Fruit fly (Drosophila melanogaster) whole organism, embryonic: Measurements from ENCODE around the gene CG6689.

Experiments used
- Atf-2 ChIP-seq: fragments of 200-800 bp; sonication (Bioruptor generic); optimal IDR thresholded peaks from 2 replicates; lab custom pipeline; 2016; ENCODE audit warnings: missing biosample characterization, missing genetic modification characterization
- BEAF-32 ChIP-seq: fragments of 200-800 bp; sonication (Bioruptor generic); optimal IDR thresholded peaks from 3 replicates; lab custom pipeline; 2017; ENCODE audit warnings: missing biosample characterization, missing genetic modification characterization, mild to moderate bottlenecking, moderate library complexity, missing genetic modification reagents
- CG11456 ChIP-seq: fragments of 200-800 bp; sonication (Bioruptor generic); IDR thresholded peaks from 3 replicates; pipeline ENCODE4 v1.3.6; 2022; ENCODE audit warnings: missing biosample characterization, missing genetic modification characterization
- CG12219 ChIP-seq: fragments of 200-800 bp; sonication (Bioruptor generic); optimal IDR thresholded peaks from 3 replicates; lab custom pipeline; 2018; ENCODE audit warnings: missing biosample characterization, mild to moderate bottlenecking, missing genetic modification characterization
- CG12769 ChIP-seq: fragments of 200-800 bp; sonication (Bioruptor generic); optimal IDR thresholded peaks from 2 replicates; lab custom pipeline; 2019; ENCODE audit warnings: missing biosample characterization, mild to moderate bottlenecking, missing genetic modification characterization, moderate library complexity
- CG15269 ChIP-seq: fragments of 200-800 bp; sonication (Bioruptor generic); optimal IDR thresholded peaks from 2 replicates; lab custom pipeline; 2018; ENCODE audit warnings: missing biosample characterization, mild to moderate bottlenecking, missing genetic modification characterization, moderate library complexity
- CG1603 ChIP-seq: fragments of 200-800 bp; sonication (Bioruptor generic); optimal IDR thresholded peaks from 2 replicates; lab custom pipeline; 2019; ENCODE audit warnings: missing biosample characterization, mild to moderate bottlenecking, missing genetic modification characterization, moderate library complexity
- CG16813 ChIP-seq: fragments of 200-800 bp; sonication (Bioruptor generic); IDR thresholded peaks from 3 replicates; pipeline ENCODE4 v1.3.6; 2022; ENCODE audit warnings: missing biosample characterization, missing genetic modification characterization; ENCODE audit not compliant: partially characterized antibody
- CG16815 ChIP-seq: fragments of 200-800 bp; sonication (Bioruptor generic); optimal IDR thresholded peaks from 3 replicates; lab custom pipeline; 2017; ENCODE audit warnings: missing biosample characterization, mild to moderate bottlenecking, missing genetic modification characterization
- CG18262 ChIP-seq: fragments of 200-800 bp; optimal IDR thresholded peaks from 3 replicates; lab custom pipeline; 2019; ENCODE audit warnings: missing biosample characterization, mild to moderate bottlenecking, missing genetic modification characterization, moderate library complexity
- CG30020 ChIP-seq: fragments of 200-800 bp; optimal IDR thresholded peaks from 2 replicates; lab custom pipeline; 2019; ENCODE audit warnings: missing biosample characterization, mild to moderate bottlenecking, missing genetic modification characterization, moderate library complexity
- CG32532 ChIP-seq: fragments of 200-800 bp; sonication (Bioruptor generic); IDR thresholded peaks from 2 replicates; pipeline ENCODE4 v1.3.6; 2022; ENCODE audit warnings: missing biosample characterization, missing genetic modification characterization
- CG3838 ChIP-seq: fragments of 200-800 bp; sonication (Bioruptor generic); optimal IDR thresholded peaks from 3 replicates; lab custom pipeline; 2016; ENCODE audit warnings: missing biosample characterization, missing genetic modification characterization
- CG4707 ChIP-seq: fragments of 200-800 bp; sonication (Bioruptor generic); optimal IDR thresholded peaks from 2 replicates; lab custom pipeline; 2018; ENCODE audit warnings: missing biosample characterization, mild to moderate bottlenecking, missing genetic modification characterization, moderate library complexity
- CG6683 ChIP-seq: fragments of 200-800 bp; sonication (Bioruptor generic); optimal IDR thresholded peaks from 2 replicates; lab custom pipeline; 2017; ENCODE audit warnings: missing biosample characterization, mild to moderate bottlenecking, missing genetic modification characterization, missing genetic modification reagents
- CG7372 ChIP-seq: fragments of 200-800 bp; sonication (Bioruptor generic); IDR thresholded peaks from 2 replicates; pipeline ENCODE4 v1.3.6; 2022; ENCODE audit warnings: missing biosample characterization, missing genetic modification characterization
- CG8089 ChIP-seq: fragments of 200-800 bp; sonication (Bioruptor generic); optimal IDR thresholded peaks from 3 replicates; lab custom pipeline; 2016; ENCODE audit warnings: missing biosample characterization, missing genetic modification characterization
- CG8281 ChIP-seq: fragments of 200-800 bp; sonication (Bioruptor generic); optimal IDR thresholded peaks from 2 replicates; lab custom pipeline; 2018; ENCODE audit warnings: missing biosample characterization, mild to moderate bottlenecking, missing genetic modification characterization, moderate library complexity
- CG9437 ChIP-seq: fragments of 200-800 bp; sonication (Bioruptor generic); optimal IDR thresholded peaks from 2 replicates; lab custom pipeline; 2018; ENCODE audit warnings: missing biosample characterization, mild to moderate bottlenecking, missing genetic modification characterization
- CHES-1-like ChIP-seq: fragments of 200-800 bp; sonication (Bioruptor generic); optimal IDR thresholded peaks from 2 replicates; lab custom pipeline; 2016; ENCODE audit warnings: missing biosample characterization, missing genetic modification characterization
- CrebB ChIP-seq: fragments of 200-800 bp; sonication (Bioruptor generic); optimal IDR thresholded peaks from 3 replicates; lab custom pipeline; 2018; ENCODE audit warnings: missing biosample characterization, mild to moderate bottlenecking, missing genetic modification characterization
- Dbx ChIP-seq: fragments of 200-800 bp; sonication (Bioruptor generic); IDR thresholded peaks from 3 replicates; pipeline ENCODE4 v1.3.6; 2022; ENCODE audit warnings: missing biosample characterization, missing genetic modification characterization
- Drgx ChIP-seq: fragments of 200-800 bp; sonication (Bioruptor generic); IDR thresholded peaks from 2 replicates; pipeline ENCODE4 v1.3.6; 2022; ENCODE audit warnings: missing biosample characterization, missing genetic modification characterization
- Elba2 ChIP-seq: fragments of 200-800 bp; sonication (Bioruptor generic); optimal IDR thresholded peaks from 3 replicates; lab custom pipeline; 2016; ENCODE audit warnings: missing biosample characterization, missing genetic modification characterization
- Fer3 ChIP-seq: fragments of 200-800 bp; sonication (Bioruptor generic); optimal IDR thresholded peaks from 2 replicates; lab custom pipeline; 2018; ENCODE audit warnings: missing biosample characterization, mild to moderate bottlenecking, missing genetic modification characterization, moderate library complexity
- H15 ChIP-seq: fragments of 200-800 bp; sonication (Bioruptor generic); IDR thresholded peaks from 3 replicates; pipeline ENCODE4 v1.3.6; 2022; ENCODE audit warnings: missing biosample characterization, missing genetic modification characterization
- HmgZ ChIP-seq: fragments of 200-800 bp; sonication (Bioruptor generic); optimal IDR thresholded peaks from 2 replicates; lab custom pipeline; 2018; ENCODE audit warnings: missing biosample characterization, mild to moderate bottlenecking, missing genetic modification characterization
- Hr39 ChIP-seq: fragments of >200 bp; optimal IDR thresholded peaks from 2 replicates; lab custom pipeline; 2017
- Hsf ChIP-seq: fragments of 200-800 bp; sonication (Bioruptor generic); optimal IDR thresholded peaks from 3 replicates; lab custom pipeline; 2016; ENCODE audit warnings: missing biosample characterization, missing genetic modification characterization
- MESR4 ChIP-seq: fragments of 200-800 bp; sonication (Bioruptor generic); optimal IDR thresholded peaks from 2 replicates; lab custom pipeline; 2018; ENCODE audit warnings: missing biosample characterization, mild to moderate bottlenecking, missing genetic modification characterization, moderate library complexity
- Oaz ChIP-seq: fragments of 200-800 bp; sonication (Bioruptor generic); IDR thresholded peaks from 2 replicates; pipeline ENCODE4 v1.3.6; 2022; ENCODE audit warnings: missing biosample characterization, missing genetic modification characterization
- amos ChIP-seq: fragments of 200-800 bp; sonication (Bioruptor generic); IDR thresholded peaks from 2 replicates; pipeline ENCODE4 v1.3.6; 2022; ENCODE audit warnings: missing biosample characterization, missing genetic modification characterization; ENCODE audit not compliant: partially characterized antibody
- cas ChIP-seq: fragments of 200-800 bp; sonication (Bioruptor generic); IDR thresholded peaks from 2 replicates; pipeline ENCODE4 v1.3.6; 2022; ENCODE audit warnings: missing biosample characterization, missing genetic modification characterization
- dysf ChIP-seq: fragments of 200-800 bp; sonication (Bioruptor generic); IDR thresholded peaks from 3 replicates; pipeline ENCODE4 v1.3.6; 2022; ENCODE audit warnings: missing biosample characterization, missing genetic modification characterization
- ewg ChIP-seq: fragments of 200-800 bp; sonication (Bioruptor generic); optimal IDR thresholded peaks from 3 replicates; lab custom pipeline; 2017; ENCODE audit warnings: mild to moderate bottlenecking, missing biosample characterization, missing genetic modification reagents, missing genetic modification characterization
- exex ChIP-seq: fragments of 200-800 bp; sonication (Bioruptor generic); optimal IDR thresholded peaks from 4 replicates; lab custom pipeline; 2018; ENCODE audit warnings: missing biosample characterization, mild to moderate bottlenecking, missing genetic modification characterization, moderate library complexity
- fd3F ChIP-seq: fragments of 200-800 bp; sonication (Bioruptor generic); optimal IDR thresholded peaks from 2 replicates; lab custom pipeline; 2018; ENCODE audit warnings: missing biosample characterization, mild to moderate bottlenecking, missing genetic modification characterization, moderate library complexity
- gcm ChIP-seq: fragments of 200-800 bp; sonication (Bioruptor generic); optimal IDR thresholded peaks from 2 replicates; lab custom pipeline; 2019; ENCODE audit warnings: missing biosample characterization, mild to moderate bottlenecking, missing genetic modification characterization, moderate library complexity
- lbe ChIP-seq: fragments of 200-800 bp; sonication (Bioruptor generic); optimal IDR thresholded peaks from 2 replicates; lab custom pipeline; 2016; ENCODE audit warnings: missing biosample characterization, mild to moderate bottlenecking, missing genetic modification characterization
- mirr ChIP-seq: fragments of 200-800 bp; sonication (Bioruptor generic); optimal IDR thresholded peaks from 3 replicates; lab custom pipeline; 2018; ENCODE audit warnings: missing biosample characterization, mild to moderate bottlenecking, missing genetic modification characterization
- oc ChIP-seq: fragments of 200-800 bp; sonication (Bioruptor generic); optimal IDR thresholded peaks from 2 replicates; lab custom pipeline; 2018; ENCODE audit warnings: missing biosample characterization, mild to moderate bottlenecking, missing genetic modification characterization, moderate library complexity
- p53 ChIP-seq: fragments of 200-800 bp; sonication (Bioruptor generic); optimal IDR thresholded peaks from 2 replicates; lab custom pipeline; 2016; ENCODE audit warnings: missing biosample characterization, missing genetic modification characterization
- pum ChIP-seq: fragments of 200-800 bp; sonication (Bioruptor generic); optimal IDR thresholded peaks from 2 replicates; lab custom pipeline; 2016; ENCODE audit warnings: missing biosample characterization, missing genetic modification characterization
- sc ChIP-seq, 3 experiments: fragments of >200 bp in 2 of 3; fragments of 200-800 bp in 1 of 3; sonication (Bioruptor generic) in 1 of 3; optimal IDR thresholded peaks; 2 replicates in 2 of 3; 3 replicates in 1 of 3; lab custom pipeline; 2017; ENCODE audit warnings: mild to moderate bottlenecking in 1 of 3, missing biosample characterization in 1 of 3, missing genetic modification characterization in 1 of 3, missing genetic modification reagents in 1 of 3
- sima ChIP-seq: fragments of 200-800 bp; sonication (Bioruptor generic); optimal IDR thresholded peaks from 2 replicates; lab custom pipeline; 2016; ENCODE audit warnings: missing biosample characterization, missing genetic modification characterization
- slp2 ChIP-seq: fragments of 200-800 bp; sonication (Bioruptor generic); optimal IDR thresholded peaks from 2 replicates; lab custom pipeline; 2016; ENCODE audit warnings: missing biosample characterization, missing genetic modification characterization
- sob ChIP-seq: fragments of 200-800 bp; sonication (Bioruptor generic); IDR thresholded peaks from 2 replicates; pipeline ENCODE4 v1.3.6; 2022; ENCODE audit warnings: missing biosample characterization, missing genetic modification characterization
- trem ChIP-seq: fragments of 200-800 bp; optimal IDR thresholded peaks from 3 replicates; lab custom pipeline; 2019; ENCODE audit warnings: missing biosample characterization, mild to moderate bottlenecking, missing genetic modification characterization, moderate library complexity
- wor ChIP-seq: fragments of 200-800 bp; sonication (Bioruptor generic); IDR thresholded peaks from 2 replicates; pipeline ENCODE4 v1.3.6; 2022; ENCODE audit warnings: missing biosample characterization, missing genetic modification characterization

Gene CG6689

dm6 chr3R:11196648-11197388 is 23.0 kb downstream of the CG6689 start (continued):
- TF ChIP-seq Hr39 (lab: Kevin White, UChicago): no peak
- TF ChIP-seq ewg (GFP tag; lab: Kevin White, UChicago): peak; percentile 97
- TF ChIP-seq cas (GFP tag; lab: Robert Waterston, UW): peak; percentile 94
- peak; percentile 99 for TF ChIP-seq sob (GFP tag; lab: Robert Waterston, UW)
- TF ChIP-seq Hsf (GFP tag; lab: Kevin White, UChicago): peak; percentile 97
- TF ChIP-seq lbe: peak; percentile 85
- TF ChIP-seq CHES-1-like (GFP tag; lab: Kevin White, UChicago): peak; percentile 85
- no peak for TF ChIP-seq Elba2
- TF ChIP-seq pum (GFP tag; lab: Kevin White, UChicago): peak; percentile 82
- peak; percentile 99 for TF ChIP-seq CG15269
- TF ChIP-seq wor (GFP tag; lab: Robert Waterston, UW): peak; percentile 99
- TF ChIP-seq CrebB (tag; lab: Kevin White, UChicago): peak; percentile 95
- TF ChIP-seq HmgZ (tag; lab: Kevin White, UChicago): peak; percentile 97
- TF ChIP-seq CG6683 (GFP tag; lab: Kevin White, UChicago): peak; percentile 98
- TF ChIP-seq trem (tag; lab: Kevin White, UChicago): peak; percentile 86
- peak; percentile 97 for TF ChIP-seq gcm
- peak; percentile 96 for TF ChIP-seq CG18262 (tag; lab: Kevin White, UChicago)
- peak; percentile 98 for TF ChIP-seq fd3F (GFP tag; lab: Kevin White, UChicago)
- no peak; the same call in 1 of the 2 replicates for TF ChIP-seq amos
- no peak for TF ChIP-seq sc (optimal IDR thresholded peaks at IDR 0.05; lab: Kevin White, UChicago)
- TF ChIP-seq sc (GFP tag; optimal IDR thresholded peaks at IDR 0.05; lab: Kevin White, UChicago): peak; percentile 97
- TF ChIP-seq CG8089: peak; percentile 63
- peak; percentile 82 for TF ChIP-seq CG4707 (GFP tag; lab: Kevin White, UChicago)
- TF ChIP-seq H15 (GFP tag; lab: Robert Waterston, UW): peak; percentile 97
- TF ChIP-seq CG12769 (tag; lab: Kevin White, UChicago): peak; percentile 82
- peak; percentile 68 for TF ChIP-seq mirr (GFP tag; lab: Kevin White, UChicago)
- peak; percentile 98 for TF ChIP-seq CG11456 (GFP tag; lab: Robert Waterston, UW)
- no peak for TF ChIP-seq CG16813 (GFP tag; lab: Robert Waterston, UW)
- peak; percentile 98 for TF ChIP-seq Fer3 (tag; lab: Kevin White, UChicago)
- peak; percentile 97 for TF ChIP-seq Oaz (GFP tag; lab: Robert Waterston, UW)
- TF ChIP-seq slp2 (GFP tag; lab: Kevin White, UChicago): peak; percentile 95
- TF ChIP-seq oc: peak; percentile 97
- peak; percentile 19 for TF ChIP-seq MESR4 (GFP tag; lab: Kevin White, UChicago)
- peak; percentile 74 for TF ChIP-seq Atf-2 (GFP tag; lab: Kevin White, UChicago)
- TF ChIP-seq CG30020 (tag; lab: Kevin White, UChicago): peak; percentile 75
- peak; percentile 98 for TF ChIP-seq Drgx
- peak; percentile 94 for TF ChIP-seq CG3838 (GFP tag; lab: Kevin White, UChicago)
- peak; percentile 94 for TF ChIP-seq exex (tag; lab: Kevin White, UChicago)
- TF ChIP-seq Dbx: peak; percentile 99
- TF ChIP-seq CG16815 (GFP tag; lab: Kevin White, UChicago): peak; percentile 97
- peak; percentile 99 for TF ChIP-seq dysf (GFP tag; lab: Robert Waterston, UW)
- peak; percentile 29 for TF ChIP-seq p53 (GFP tag; lab: Kevin White, UChicago)
- TF ChIP-seq CG7372 (GFP tag; lab: Robert Waterston, UW): peak; percentile 99
- peak; percentile 14 for TF ChIP-seq BEAF-32 (GFP tag; lab: Kevin White, UChicago)
- TF ChIP-seq CG12219: peak; percentile 92
- TF ChIP-seq CG8281 (tag; lab: Kevin White, UChicago): peak; percentile 93
- peak; percentile 61 for TF ChIP-seq CG1603 (tag; lab: Kevin White, UChicago)
- TF ChIP-seq sima: no peak
- TF ChIP-seq CG32532: peak; percentile 99
- peak; percentile 97 for TF ChIP-seq CG9437 (GFP tag; lab: Kevin White, UChicago)
